Worm (Caenorhabditis elegans): Measurements from ENCODE around the gene srx-104.

The srx-104 gene

DNA sequence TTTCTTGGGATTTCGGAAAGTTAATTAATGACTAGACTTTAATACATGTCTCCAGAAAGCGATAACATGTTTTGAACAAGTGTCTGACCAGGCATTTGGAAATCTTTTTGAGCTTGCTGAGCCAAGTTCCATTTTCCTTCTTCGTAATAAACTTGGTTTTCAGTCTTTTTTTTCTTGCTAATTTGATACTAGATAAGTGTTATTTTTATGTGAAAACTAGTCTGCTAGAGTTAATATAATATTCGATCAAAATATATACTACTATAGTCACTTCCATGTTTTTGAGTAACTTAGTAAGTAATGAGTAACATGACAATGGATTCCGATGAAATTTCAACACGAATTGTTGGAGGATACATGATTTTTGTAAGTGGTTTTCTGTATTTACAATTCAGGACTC is 9.8 kb upstream of the srx-104 start, which contains the start of gene srx-110:
Gene srx-110, plus strand, starts transcription at position 301 of the 400 bp plus-strand sequence.
- TF ChIP-seq K12H6.12 (tag; optimal IDR thresholded peaks at IDR 0.05) (no peak), K11D2.4 (GFP tag; IDR thresholded peaks at IDR 0.05) (no peak), Y53G8AR.9 (GFP tag; conservative IDR thresholded peaks at IDR 0.05) (no peak), F22D6.2 (tag; optimal IDR thresholded peaks at IDR 0.05) (no peak), egl-44 (GFP tag; IDR thresholded peaks at IDR 0.05) (no peak), die-1 (tag; optimal IDR thresholded peaks at IDR 0.05) (no peak), D2030.7 (GFP tag; IDR thresholded peaks at IDR 0.05) (no peak), aptf-3 (GFP tag; IDR thresholded peaks at IDR 0.05) (no peak), hsf-1 (GFP tag; IDR thresholded peaks at IDR 0.05) (no peak), mcd-1 (GFP tag; IDR thresholded peaks at IDR 0.05) (no peak), him-1 (tag; optimal IDR thresholded peaks at IDR 0.05) (no peak), tbp1 (GFP tag; optimal IDR thresholded peaks at IDR 0.05) (no peak)

DNA sequence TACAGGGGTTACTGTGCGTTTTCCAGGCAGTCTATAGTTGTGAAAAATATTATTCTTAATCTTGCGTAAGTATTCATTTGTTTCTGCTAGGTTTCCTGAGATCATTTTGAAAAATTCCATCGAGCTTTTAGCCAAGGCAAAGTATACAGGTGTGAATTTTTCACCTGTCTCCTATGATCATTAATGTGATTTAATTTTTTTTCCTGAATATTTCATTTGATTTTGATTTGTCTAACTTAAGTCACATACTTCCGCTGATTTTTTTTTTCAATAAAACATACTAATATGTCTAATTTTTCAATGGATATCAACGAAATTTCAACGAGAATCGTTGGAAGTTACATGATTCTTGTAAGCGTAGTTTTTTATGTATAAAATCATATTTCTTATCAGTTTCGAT is 5.8 kb upstream of the srx-104 start, which contains the start of gene srx-108:
Gene srx-108, plus strand, starts transcription at position 301 of the 400 bp plus-strand sequence.
- TF ChIP-seq ztf-6 (GFP tag; IDR thresholded peaks at IDR 0.05): no peak
- TF ChIP-seq aptf-3 (GFP tag; IDR thresholded peaks at IDR 0.05): no peak
- TF ChIP-seq F33H1.4 (GFP tag; IDR thresholded peaks at IDR 0.05): no peak
- no peak for TF ChIP-seq snpc-1.1 (tag; optimal IDR thresholded peaks at IDR 0.05; ENCODE audit: insufficient read depth)
- TF ChIP-seq mxl-1 (tag; optimal IDR thresholded peaks at IDR 0.05): no peak
- TF ChIP-seq lin-35 (GFP tag; optimal IDR thresholded peaks at IDR 0.05): no peak
- no peak for TF ChIP-seq aptf-2 (GFP tag; conservative IDR thresholded peaks at IDR 0.05)
- TF ChIP-seq B0019.2 (GFP tag; conservative IDR thresholded peaks at IDR 0.05): no peak
- no peak for TF ChIP-seq dpff-1 (tag; optimal IDR thresholded peaks at IDR 0.05)
- no peak for TF ChIP-seq Y56A3A.18 (GFP tag; IDR thresholded peaks at IDR 0.05)
- no peak for TF ChIP-seq tlf-1 (GFP tag; optimal IDR thresholded peaks at IDR 0.05)
- TF ChIP-seq F39B2.1 (GFP tag; IDR thresholded peaks at IDR 0.05): no peak
- no peak for TF ChIP-seq pha-4 (tag; optimal IDR thresholded peaks at IDR 0.05)
- TF ChIP-seq fkh-3 (tag; optimal IDR thresholded peaks at IDR 0.05): no peak
- no peak for TF ChIP-seq nhr-80 (tag; optimal IDR thresholded peaks at IDR 0.05)
- no peak for TF ChIP-seq ceh-100 (GFP tag; IDR thresholded peaks at IDR 0.05)

DNA sequence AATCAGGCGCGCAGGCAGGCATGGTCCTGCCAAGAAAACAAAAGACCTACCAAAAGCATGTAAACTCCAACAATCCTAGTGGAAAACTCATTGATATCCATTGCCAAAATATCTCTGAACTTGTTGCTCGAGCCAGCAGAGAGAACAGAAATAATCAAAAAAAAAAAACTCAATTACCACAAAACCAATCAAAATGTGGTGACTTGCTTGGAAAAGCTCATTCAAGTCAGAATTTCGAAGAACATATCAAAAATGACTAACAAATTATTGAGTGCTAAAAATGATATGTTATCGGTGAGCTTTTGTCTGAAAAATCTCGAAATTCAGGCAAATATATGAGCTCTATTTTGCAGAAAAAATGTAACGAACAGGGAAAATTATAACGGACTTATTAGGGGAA is 1.8 kb upstream of the srx-104 start, which contains the start of gene srx-105:
Gene srx-105, minus strand, starts transcription at position 101 of the 400 bp plus-strand sequence.
- no peak for TF ChIP-seq xnd-1 (tag; optimal IDR thresholded peaks at IDR 0.05)
- no peak for TF ChIP-seq unc-62 (GFP tag; optimal IDR thresholded peaks at IDR 0.05)
- TF ChIP-seq ZK185.1 (tag; optimal IDR thresholded peaks at IDR 0.05; ENCODE audit: poor library complexity, severe bottlenecking): no peak
- no peak for TF ChIP-seq dpl-1 (GFP tag; optimal IDR thresholded peaks at IDR 0.05)
- TF ChIP-seq ccch-3 (GFP tag; optimal IDR thresholded peaks at IDR 0.05): no peak
- no peak for TF ChIP-seq rpc-1 (optimal IDR thresholded peaks at IDR 0.05)
- TF ChIP-seq rpc-1 (tag; optimal IDR thresholded peaks at IDR 0.05): no peak
- no peak for TF ChIP-seq nhr-90 (tag; optimal IDR thresholded peaks at IDR 0.05)
- no peak for TF ChIP-seq attf-5 (GFP tag; optimal IDR thresholded peaks at IDR 0.05)

DNA sequence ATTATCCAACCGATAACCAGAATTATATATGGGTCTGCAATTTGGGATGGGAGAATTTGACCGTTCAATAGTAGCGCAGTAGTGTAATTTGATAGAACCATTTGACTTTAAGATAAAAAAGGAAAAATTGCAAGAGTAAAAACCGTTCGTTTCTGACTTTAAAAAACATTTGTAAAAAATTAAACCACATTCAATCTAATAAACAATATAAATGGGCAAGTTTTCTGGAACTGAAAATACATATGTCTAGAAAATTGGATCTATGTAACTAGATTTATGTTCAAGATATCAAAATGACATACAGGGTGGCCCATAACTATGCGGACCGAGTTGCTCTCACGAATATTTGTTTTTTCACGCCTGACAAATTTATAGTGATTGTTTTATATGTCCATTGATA is 4.8 kb downstream of the srx-104 start, which contains the start of gene srx-102:
Gene srx-102, minus strand, starts transcription at position 101 of the 400 bp plus-strand sequence.
- TF ChIP-seq madf-10 (tag; optimal IDR thresholded peaks at IDR 0.05): no peak
- TF ChIP-seq ztf-22 (GFP tag; optimal IDR thresholded peaks at IDR 0.05): no peak
- no peak for TF ChIP-seq nhr-90 (tag; optimal IDR thresholded peaks at IDR 0.05)
- TF ChIP-seq sea-2 (GFP tag; IDR thresholded peaks at IDR 0.05): no peak
- no peak for TF ChIP-seq madf-3 (GFP tag; IDR thresholded peaks at IDR 0.05)
- no peak for TF ChIP-seq tlf-1 (GFP tag; optimal IDR thresholded peaks at IDR 0.05)
- TF ChIP-seq ceh-58 (GFP tag; IDR thresholded peaks at IDR 0.05): no peak
- no peak for TF ChIP-seq ztf-6 (GFP tag; IDR thresholded peaks at IDR 0.05)
- TF ChIP-seq lsy-27 (tag; optimal IDR thresholded peaks at IDR 0.05; ENCODE audit: borderline replicate concordance, insufficient read depth): no peak
- TF ChIP-seq F52B5.7 (tag; optimal IDR thresholded peaks at IDR 0.05): no peak
- TF ChIP-seq F55B11.4 (tag; optimal IDR thresholded peaks at IDR 0.05; ENCODE audit: borderline replicate concordance, insufficient read depth): no peak
- TF ChIP-seq ceh-91 (GFP tag; IDR thresholded peaks at IDR 0.05): no peak
- no peak for TF ChIP-seq snpc-3.4 (tag; optimal IDR thresholded peaks at IDR 0.05)

Data from whole organism, young adult.